Worm (Caenorhabditis elegans) whole organism, L1 larva: ENCODE data around the gene nac-1.

Experiments used
- aha-1 ChIP-seq: fragments of 150-350 bp; optimal IDR thresholded peaks from 2 replicates; lab custom pipeline; 2014; ENCODE audit warnings: missing biosample characterization, missing genetic modification characterization
- alr-1 ChIP-seq: fragments of 200-800 bp; sonication (Bioruptor generic); optimal IDR thresholded peaks from 2 replicates; lab custom pipeline; 2018; ENCODE audit warnings: borderline replicate concordance, mild to moderate bottlenecking, missing genetic modification characterization, missing compliant biosample characterization
- aly-2 ChIP-seq: fragments of 150-350 bp; optimal IDR thresholded peaks from 2 replicates; lab custom pipeline; 2014; ENCODE audit warnings: missing biosample characterization, missing genetic modification characterization
- blmp-1 ChIP-seq: fragments of 150-350 bp; optimal IDR thresholded peaks from 2 replicates; lab custom pipeline; 2014; ENCODE audit warnings: missing biosample characterization, missing genetic modification characterization
- ceh-82 ChIP-seq, 3 experiments: fragments of 150-350 bp in 1 of 3; sonication (generic microtip) in 2 of 3; optimal IDR thresholded peaks; 2 replicates each; lab custom pipeline; 2014 to 2017; ENCODE audit warnings: missing biosample characterization in 3 of 3, missing genetic modification characterization in 3 of 3
- ceh-90 ChIP-seq: sonication (generic microtip); optimal IDR thresholded peaks from 2 replicates; lab custom pipeline; 2016; ENCODE audit warnings: missing genetic modification characterization, missing compliant biosample characterization
- dpl-1 ChIP-seq, 3 experiments: fragments of 150-350 bp in 2 of 3; sonication (generic microtip) in 1 of 3; optimal IDR thresholded peaks; 2 replicates each; lab custom pipeline; 2014 to 2017; ENCODE audit warnings: missing biosample characterization in 3 of 3, missing genetic modification characterization in 3 of 3, missing genetic modification reagents in 3 of 3
- fkh-4 ChIP-seq: sonication (generic microtip); optimal IDR thresholded peaks from 2 replicates; lab custom pipeline; 2016; ENCODE audit warnings: missing compliant biosample characterization, missing genetic modification characterization, borderline replicate concordance
- hpl-2 ChIP-seq: fragments of 150-350 bp; optimal IDR thresholded peaks from 2 replicates; lab custom pipeline; 2014; ENCODE audit warnings: missing biosample characterization, missing genetic modification reagents, missing genetic modification characterization
- irx-1 ChIP-seq: sonication (generic microtip); optimal IDR thresholded peaks from 2 replicates; lab custom pipeline; 2016; ENCODE audit warnings: missing genetic modification characterization, missing compliant biosample characterization
- lin-14 ChIP-seq: fragments of 200-800 bp; sonication (Bioruptor generic); optimal IDR thresholded peaks from 2 replicates; lab custom pipeline; 2018; ENCODE audit warnings: mild to moderate bottlenecking, missing genetic modification characterization, moderate library complexity, missing compliant biosample characterization
- lin-15B ChIP-seq: fragments of 150-350 bp; sonication (generic microtip); optimal IDR thresholded peaks from 3 replicates; lab custom pipeline; 2014; ENCODE audit warnings: missing biosample characterization, missing genetic modification characterization
- nhr-20 ChIP-seq: sonication (generic microtip); optimal IDR thresholded peaks from 2 replicates; lab custom pipeline; 2016; ENCODE audit warnings: mild to moderate bottlenecking, missing genetic modification characterization, missing compliant biosample characterization
- nhr-28 ChIP-seq: fragments of 150-350 bp; optimal IDR thresholded peaks from 2 replicates; lab custom pipeline; 2014; ENCODE audit warnings: missing biosample characterization, missing genetic modification characterization
- nhr-71 ChIP-seq: sonication (generic microtip); optimal IDR thresholded peaks from 2 replicates; lab custom pipeline; 2016; ENCODE audit warnings: mild to moderate bottlenecking, missing genetic modification characterization, moderate library complexity, missing compliant biosample characterization
- nhr-76 ChIP-seq: sonication (generic microtip); optimal IDR thresholded peaks from 2 replicates; lab custom pipeline; 2017; ENCODE audit warnings: missing biosample characterization, missing genetic modification characterization
- nhr-77 ChIP-seq: fragments of 150-350 bp; optimal IDR thresholded peaks from 2 replicates; lab custom pipeline; 2014; ENCODE audit warnings: missing biosample characterization, missing genetic modification characterization
- nhr-85 ChIP-seq: sonication (generic microtip); peaks from one replicate; lab custom pipeline; 2016; ENCODE audit warnings: missing genetic modification characterization, inconsistent platforms, missing compliant biosample characterization
- pag-3 ChIP-seq: sonication (generic microtip); optimal IDR thresholded peaks from 2 replicates; lab custom pipeline; 2017; ENCODE audit warnings: missing genetic modification characterization, mild to moderate bottlenecking, missing compliant biosample characterization, antibody characterized with exemption, borderline replicate concordance; ENCODE audit not compliant: insufficient read depth
- pax-3 ChIP-seq: fragments of 200-800 bp; sonication (Bioruptor generic); optimal IDR thresholded peaks from 2 replicates; lab custom pipeline; 2018; ENCODE audit warnings: mild to moderate bottlenecking, missing genetic modification characterization, moderate library complexity, missing compliant biosample characterization
- skn-1 ChIP-seq: fragments of 150-350 bp; optimal IDR thresholded peaks from 2 replicates; lab custom pipeline; 2014; ENCODE audit warnings: missing biosample characterization, missing genetic modification characterization
- snpc-4 ChIP-seq: fragments of 150-350 bp; optimal IDR thresholded peaks from 2 replicates; lab custom pipeline; 2014; ENCODE audit warnings: missing biosample characterization, missing genetic modification characterization
- snu-23 ChIP-seq: sonication (generic microtip); optimal IDR thresholded peaks from 2 replicates; lab custom pipeline; 2016; ENCODE audit warnings: missing genetic modification characterization, missing compliant biosample characterization
- sptf-1 ChIP-seq: fragments of 150-350 bp; optimal IDR thresholded peaks from 2 replicates; lab custom pipeline; 2014; ENCODE audit warnings: missing biosample characterization, missing genetic modification characterization
- swsn-7 ChIP-seq: sonication (generic microtip); optimal IDR thresholded peaks from 2 replicates; lab custom pipeline; 2016; ENCODE audit warnings: missing genetic modification characterization, missing compliant biosample characterization
- tbx-2 ChIP-seq: sonication (generic microtip); optimal IDR thresholded peaks from 2 replicates; lab custom pipeline; 2016; ENCODE audit warnings: missing genetic modification characterization, missing compliant biosample characterization
- tlp-1 ChIP-seq: fragments of 150-350 bp; optimal IDR thresholded peaks from 2 replicates; lab custom pipeline; 2014; ENCODE audit warnings: missing biosample characterization, missing genetic modification characterization
- unc-30 ChIP-seq: sonication (generic microtip); optimal IDR thresholded peaks from 2 replicates; lab custom pipeline; 2017; ENCODE audit warnings: missing biosample characterization, missing genetic modification characterization
- unc-62 ChIP-seq: fragments of 150-350 bp; optimal IDR thresholded peaks from 2 replicates; lab custom pipeline; 2014; ENCODE audit warnings: missing biosample characterization, missing genetic modification reagents, missing genetic modification characterization
- unc-98 ChIP-seq: fragments of 200-800 bp; sonication (Bioruptor generic); IDR thresholded peaks from 2 replicates; pipeline ENCODE4 v1.3.6; 2022; ENCODE audit warnings: missing genetic modification characterization, missing compliant biosample characterization
- vab-15 ChIP-seq: sonication (generic microtip); optimal IDR thresholded peaks from 2 replicates; lab custom pipeline; 2017; ENCODE audit warnings: missing genotype, mild to moderate bottlenecking, missing genetic modification characterization, missing compliant biosample characterization
- zag-1 ChIP-seq: fragments of 150-350 bp; optimal IDR thresholded peaks from 2 replicates; lab custom pipeline; 2014; ENCODE audit warnings: missing biosample characterization, missing genetic modification characterization
- zip-4 ChIP-seq: fragments of 200-800 bp; sonication (Bioruptor generic); optimal IDR thresholded peaks from 2 replicates; lab custom pipeline; 2018; ENCODE audit warnings: mild to moderate bottlenecking, missing genetic modification characterization, moderate library complexity, missing compliant biosample characterization

nac-1 gene

DNA sequence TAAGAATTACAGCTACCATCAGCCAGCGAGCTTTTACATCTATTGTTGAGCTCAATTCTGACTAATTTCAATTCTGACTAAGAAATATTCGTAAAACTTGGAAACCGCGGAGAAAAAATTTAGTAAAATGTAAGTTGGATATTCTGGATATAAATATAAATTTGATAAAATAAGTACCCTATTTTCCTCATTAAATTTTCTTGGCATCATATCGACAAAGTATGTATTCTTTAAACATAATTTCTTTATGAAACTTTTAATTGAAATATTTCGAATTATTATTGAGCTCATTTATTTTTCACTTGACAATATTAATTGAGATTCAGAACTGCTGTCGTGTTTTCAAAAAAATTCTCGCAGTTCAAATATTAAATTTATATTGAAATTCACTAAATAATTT lies 34.6 kb downstream of the nac-1 start:
- no peak for TF ChIP-seq ceh-82 (tag; optimal IDR thresholded peaks at IDR 0.05; lab: Kevin White, UChicago)
- no peak for TF ChIP-seq pax-3 (tag; lab: Kevin White, UChicago)
- no peak for TF ChIP-seq pag-3 (tag; lab: Kevin White, UChicago)
- TF ChIP-seq swsn-7, result no peak
- TF ChIP-seq zip-4 (GFP tag; lab: Kevin White, UChicago), result no peak
- TF ChIP-seq snu-23 (GFP tag; lab: Kevin White, UChicago), result no peak
- no peak for TF ChIP-seq sptf-1 (tag; lab: Kevin White, UChicago)
- no peak for TF ChIP-seq fkh-4 (tag; lab: Kevin White, UChicago)
- no peak for TF ChIP-seq aly-2 (tag; lab: Kevin White, UChicago)
- no peak for TF ChIP-seq nhr-77 (tag; lab: Kevin White, UChicago)
- TF ChIP-seq lin-14 (GFP tag; lab: Kevin White, UChicago), result no peak
- TF ChIP-seq vab-15 (tag; lab: Kevin White, UChicago), result no peak
- no peak for TF ChIP-seq lin-15B (tag; lab: Kevin White, UChicago)
- no peak for TF ChIP-seq ceh-90
- no peak for TF ChIP-seq hpl-2 (GFP tag; lab: Kevin White, UChicago)
- TF ChIP-seq nhr-28 (tag; lab: Kevin White, UChicago), result no peak
- no peak for TF ChIP-seq unc-62
- TF ChIP-seq alr-1 (tag; lab: Kevin White, UChicago), result no peak
- TF ChIP-seq unc-30 (tag; lab: Kevin White, UChicago), result no peak
- no peak for TF ChIP-seq blmp-1 (tag; lab: Kevin White, UChicago)

DNA sequence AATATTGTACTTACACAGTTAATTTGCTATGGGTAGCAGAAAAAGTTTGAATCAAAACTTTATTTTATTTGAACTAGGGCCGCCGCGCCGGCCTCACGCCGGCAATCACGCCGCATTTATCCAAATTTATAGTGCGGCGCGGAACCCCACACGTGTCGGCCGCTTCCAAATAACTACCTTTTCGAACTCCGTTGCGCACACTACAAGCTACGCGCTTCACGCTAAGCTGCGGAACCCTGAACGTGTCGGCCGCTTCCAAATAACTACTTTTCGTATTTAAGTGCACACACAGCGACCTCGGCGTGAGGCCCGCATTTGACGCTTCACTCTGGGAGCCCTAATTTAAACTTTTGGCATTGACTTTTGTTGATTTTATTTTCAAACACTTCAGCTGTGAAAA lies 36.5 kb downstream of the nac-1 start:
- no peak for TF ChIP-seq skn-1 (tag; lab: Kevin White, UChicago)
- TF ChIP-seq nhr-85 (tag; lab: Kevin White, UChicago), result no peak
- TF ChIP-seq nhr-76 (tag; lab: Kevin White, UChicago), result no peak
- no peak for TF ChIP-seq pag-3 (tag; lab: Kevin White, UChicago)
- TF ChIP-seq zag-1 (tag; lab: Kevin White, UChicago), result no peak
- TF ChIP-seq aly-2 (tag; lab: Kevin White, UChicago), result no peak

DNA sequence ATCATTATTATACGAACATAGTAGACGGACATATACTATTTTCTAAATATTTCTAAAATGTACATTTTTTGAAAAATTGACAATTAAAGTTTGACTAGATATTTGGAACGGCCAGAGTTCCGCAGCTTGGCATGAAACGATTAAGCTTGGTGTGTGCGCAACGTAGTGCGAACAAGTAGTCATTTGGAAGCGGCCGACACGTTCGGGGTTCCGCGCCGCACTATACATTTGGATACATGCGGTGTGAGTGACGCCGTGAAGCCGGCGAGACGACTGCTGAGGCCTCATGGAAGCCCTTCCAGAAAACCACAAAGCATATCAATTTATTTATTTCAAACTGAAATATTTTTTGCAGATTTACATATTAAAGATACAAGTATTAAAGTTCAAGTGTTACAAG lies 43.2 kb downstream of the nac-1 start:
- TF ChIP-seq zag-1 (tag; lab: Kevin White, UChicago) (no peak), alr-1 (tag; lab: Kevin White, UChicago) (no peak), nhr-85 (tag; lab: Kevin White, UChicago) (peak; percentile 39), tlp-1 (tag; lab: Kevin White, UChicago) (no peak), nhr-20 (tag; lab: Kevin White, UChicago) (no peak), fkh-4 (tag; lab: Kevin White, UChicago) (no peak), aha-1 (tag; lab: Kevin White, UChicago) (no peak), nhr-71 (tag; lab: Kevin White, UChicago) (peak; percentile 9), snpc-4 (tag; lab: Kevin White, UChicago) (peak; percentile 87)

DNA sequence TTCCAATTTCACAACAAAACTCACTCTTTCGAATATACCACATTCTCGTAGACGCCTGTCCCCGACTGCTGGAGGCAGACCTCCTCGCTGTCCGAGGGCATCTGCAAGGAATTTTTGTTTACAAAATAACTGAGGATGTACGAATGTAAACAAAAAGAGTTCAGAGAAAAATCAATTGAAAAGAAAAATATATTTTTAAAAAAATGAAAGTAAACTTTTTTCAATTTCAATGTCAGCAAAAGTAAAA lies 51.2 kb downstream of the nac-1 start, which contains the start of gene mrp-5:
Gene mrp-5 (minus strand): TSS at position 101 of the 247 bp plus-strand sequence.
- TF ChIP-seq skn-1 (tag; lab: Kevin White, UChicago) (no peak), tbx-2 (tag; lab: Kevin White, UChicago) (no peak), unc-30 (tag; lab: Kevin White, UChicago) (no peak), irx-1 (tag; lab: Kevin White, UChicago) (no peak), pag-3 (tag; lab: Kevin White, UChicago) (no peak), dpl-1 (GFP tag; optimal IDR thresholded peaks at IDR 0.05; lab: Kevin White, UChicago) (no peak), unc-98 (GFP tag; lab: Robert Waterston, UW) (no peak), aly-2 (tag; lab: Kevin White, UChicago) (no peak), lin-15B (tag; lab: Kevin White, UChicago) (no peak), vab-15 (tag; lab: Kevin White, UChicago) (no peak)
- TF ChIP-seq, all 84 proteins: peak for 0
